Worm (Caenorhabditis elegans): ENCODE data around the gene tank-1.

ce11 chrV:1252794-1253193 is 32.7 kb downstream of the tank-1 start:
- TF ChIP-seq ceh-82 (tag; optimal IDR thresholded peaks at IDR 0.05) (no peak), ZK546.5 (tag; optimal IDR thresholded peaks at IDR 0.05) (no peak), elt-1 (tag; optimal IDR thresholded peaks at IDR 0.05) (no peak), nhr-237 (tag; optimal IDR thresholded peaks at IDR 0.05) (no peak)
